Fruit fly (Drosophila melanogaster) whole organism, embryonic: ENCODE data around the gene Prp16.

Experiments used
- B-H2 ChIP-seq: fragments of 200-800 bp; sonication (Bioruptor generic); optimal IDR thresholded peaks from 2 replicates; lab custom pipeline; 2018; ENCODE audit warnings: missing biosample characterization, mild to moderate bottlenecking, missing genetic modification characterization
- CG11247 ChIP-seq: fragments of 200-800 bp; sonication (Bioruptor generic); IDR thresholded peaks from 2 replicates; pipeline ENCODE4 v1.3.6; 2022; ENCODE audit warnings: missing biosample characterization, missing genetic modification characterization
- CG11398 ChIP-seq: fragments of 200-800 bp; sonication (Bioruptor generic); optimal IDR thresholded peaks from 2 replicates; lab custom pipeline; 2016; ENCODE audit warnings: missing biosample characterization, missing genetic modification characterization
- CG13894 ChIP-seq: fragments of 200-800 bp; sonication (Bioruptor generic); optimal IDR thresholded peaks from 3 replicates; lab custom pipeline; 2018; ENCODE audit warnings: missing biosample characterization, mild to moderate bottlenecking, missing genetic modification characterization, moderate library complexity
- CG14050 ChIP-seq: fragments of 200-800 bp; sonication (Bioruptor generic); IDR thresholded peaks from 3 replicates; pipeline ENCODE4 v1.3.6; 2022; ENCODE audit warnings: missing biosample characterization, missing genetic modification characterization
- CG17328 ChIP-seq: fragments of 200-800 bp; sonication (Bioruptor generic); IDR thresholded peaks from 2 replicates; pipeline ENCODE4 v1.3.6; 2022; ENCODE audit warnings: missing biosample characterization, missing genetic modification characterization
- CG18262 ChIP-seq: fragments of 200-800 bp; optimal IDR thresholded peaks from 3 replicates; lab custom pipeline; 2019; ENCODE audit warnings: missing biosample characterization, mild to moderate bottlenecking, missing genetic modification characterization, moderate library complexity
- CG31388 ChIP-seq: fragments of 200-800 bp; sonication (Bioruptor generic); optimal IDR thresholded peaks from 2 replicates; lab custom pipeline; 2016; ENCODE audit warnings: missing biosample characterization, missing genetic modification characterization
- CG5180 ChIP-seq: fragments of 200-800 bp; sonication (Bioruptor generic); optimal IDR thresholded peaks from 3 replicates; lab custom pipeline; 2017; ENCODE audit warnings: missing biosample characterization, missing genetic modification characterization, mild to moderate bottlenecking, moderate library complexity, missing genetic modification reagents
- CG7372 ChIP-seq: fragments of 200-800 bp; sonication (Bioruptor generic); IDR thresholded peaks from 2 replicates; pipeline ENCODE4 v1.3.6; 2022; ENCODE audit warnings: missing biosample characterization, missing genetic modification characterization
- CG7745 ChIP-seq: fragments of 200-800 bp; sonication (Bioruptor generic); optimal IDR thresholded peaks from 2 replicates; lab custom pipeline; 2018; ENCODE audit warnings: missing biosample characterization, mild to moderate bottlenecking, missing genetic modification characterization, moderate library complexity
- CG8388 ChIP-seq: fragments of 200-800 bp; sonication (Bioruptor generic); optimal IDR thresholded peaks from 2 replicates; lab custom pipeline; 2019; ENCODE audit warnings: missing biosample characterization, mild to moderate bottlenecking, missing genetic modification characterization, moderate library complexity
- CG9817 ChIP-seq: fragments of 200-800 bp; sonication (Bioruptor generic); optimal IDR thresholded peaks from 2 replicates; lab custom pipeline; 2018; ENCODE audit warnings: missing biosample characterization, mild to moderate bottlenecking, missing genetic modification characterization, moderate library complexity
- CG9932 ChIP-seq: fragments of 200-800 bp; sonication (Bioruptor generic); IDR thresholded peaks from 2 replicates; pipeline ENCODE4 v1.3.6; 2022; ENCODE audit warnings: missing biosample characterization, missing genetic modification characterization
- CHES-1-like ChIP-seq: fragments of 200-800 bp; sonication (Bioruptor generic); optimal IDR thresholded peaks from 2 replicates; lab custom pipeline; 2016; ENCODE audit warnings: missing biosample characterization, missing genetic modification characterization
- Dad ChIP-seq: fragments of 200-800 bp; sonication (Bioruptor generic); optimal IDR thresholded peaks from 3 replicates; lab custom pipeline; 2016; ENCODE audit warnings: missing biosample characterization, missing genetic modification characterization
- Deaf1 ChIP-seq: fragments of 200-800 bp; optimal IDR thresholded peaks from 3 replicates; lab custom pipeline; 2019; ENCODE audit warnings: missing biosample characterization, mild to moderate bottlenecking, missing genetic modification characterization, moderate library complexity
- Dek ChIP-seq: fragments of 200-800 bp; sonication (Bioruptor generic); optimal IDR thresholded peaks from 3 replicates; lab custom pipeline; 2019; ENCODE audit warnings: missing biosample characterization, mild to moderate bottlenecking, missing genetic modification characterization, moderate library complexity
- HLH3B ChIP-seq: fragments of 200-800 bp; sonication (Bioruptor generic); IDR thresholded peaks from 2 replicates; pipeline ENCODE4 v1.3.6; 2022; ENCODE audit warnings: missing biosample characterization, missing genetic modification characterization
- Nf-YA ChIP-seq: fragments of 200-800 bp; sonication (Bioruptor generic); IDR thresholded peaks from 2 replicates; pipeline ENCODE4 v1.3.6; 2022; ENCODE audit warnings: missing biosample characterization, missing genetic modification characterization
- Xrp1 ChIP-seq: fragments of 200-800 bp; sonication (Bioruptor generic); IDR thresholded peaks from 2 replicates; pipeline ENCODE4 v1.3.6; 2022; ENCODE audit warnings: missing biosample characterization, missing genetic modification characterization
- az2 ChIP-seq: fragments of 200-800 bp; sonication (Bioruptor generic); optimal IDR thresholded peaks from 3 replicates; lab custom pipeline; 2016; ENCODE audit warnings: missing biosample characterization, missing genetic modification characterization
- bcd ChIP-seq: fragments of 200-800 bp; sonication (Bioruptor generic); optimal IDR thresholded peaks from 2 replicates; lab custom pipeline; 2017; ENCODE audit warnings: missing biosample characterization, mild to moderate bottlenecking, missing genetic modification characterization
- bsh ChIP-seq, 2 experiments: fragments of 200-800 bp; sonication (Bioruptor generic); optimal IDR thresholded peaks; 2 replicates each; lab custom pipeline; 2017 to 2018; ENCODE audit warnings: mild to moderate bottlenecking in 2 of 2, missing biosample characterization in 2 of 2, missing genetic modification characterization in 2 of 2, moderate library complexity in 1 of 2
- eyg ChIP-seq: fragments of 200-800 bp; sonication (Bioruptor generic); optimal IDR thresholded peaks from 3 replicates; lab custom pipeline; 2016; ENCODE audit warnings: missing biosample characterization, missing genetic modification characterization
- fd102C ChIP-seq: fragments of 200-800 bp; sonication (Bioruptor generic); optimal IDR thresholded peaks from 2 replicates; lab custom pipeline; 2018; ENCODE audit warnings: missing biosample characterization, mild to moderate bottlenecking, missing genetic modification characterization, moderate library complexity
- fd3F ChIP-seq: fragments of 200-800 bp; sonication (Bioruptor generic); optimal IDR thresholded peaks from 2 replicates; lab custom pipeline; 2018; ENCODE audit warnings: missing biosample characterization, mild to moderate bottlenecking, missing genetic modification characterization, moderate library complexity
- gsb-n ChIP-seq: fragments of 200-800 bp; sonication (Bioruptor generic); optimal IDR thresholded peaks from 3 replicates; lab custom pipeline; 2018; ENCODE audit warnings: missing biosample characterization, mild to moderate bottlenecking, missing genetic modification characterization
- hb ChIP-seq: fragments of 200-800 bp; sonication (Bioruptor generic); IDR thresholded peaks from 3 replicates; pipeline ENCODE4 v1.3.6; 2022; ENCODE audit warnings: missing biosample characterization, missing genetic modification characterization; ENCODE audit not compliant: partially characterized antibody
- kay ChIP-seq: fragments of 200-800 bp; sonication (Bioruptor generic); optimal IDR thresholded peaks from 2 replicates; lab custom pipeline; 2016; ENCODE audit warnings: missing biosample characterization, missing genetic modification characterization
- luna ChIP-seq: fragments of 200-800 bp; sonication (Bioruptor generic); optimal IDR thresholded peaks from 2 replicates; lab custom pipeline; 2016; ENCODE audit warnings: missing biosample characterization, missing genetic modification characterization
- nmo ChIP-seq: fragments of 200-800 bp; sonication (Bioruptor generic); optimal IDR thresholded peaks from 2 replicates; lab custom pipeline; 2018; ENCODE audit warnings: missing biosample characterization, mild to moderate bottlenecking, missing genetic modification characterization, moderate library complexity
- scrt ChIP-seq: fragments of 200-800 bp; sonication (Bioruptor generic); optimal IDR thresholded peaks from 2 replicates; lab custom pipeline; 2018; ENCODE audit warnings: missing biosample characterization, mild to moderate bottlenecking, missing genetic modification characterization, moderate library complexity
- slp2 ChIP-seq: fragments of 200-800 bp; sonication (Bioruptor generic); optimal IDR thresholded peaks from 2 replicates; lab custom pipeline; 2016; ENCODE audit warnings: missing biosample characterization, missing genetic modification characterization
- sob ChIP-seq: fragments of 200-800 bp; sonication (Bioruptor generic); IDR thresholded peaks from 2 replicates; pipeline ENCODE4 v1.3.6; 2022; ENCODE audit warnings: missing biosample characterization, missing genetic modification characterization
- stwl ChIP-seq: fragments of 200-800 bp; sonication (Bioruptor generic); optimal IDR thresholded peaks from 3 replicates; lab custom pipeline; 2018; ENCODE audit warnings: missing biosample characterization, mild to moderate bottlenecking, missing genetic modification characterization, moderate library complexity
- tgo ChIP-seq: fragments of 200-800 bp; sonication (Bioruptor generic); IDR thresholded peaks from 3 replicates; pipeline ENCODE4 v1.3.6; 2022; ENCODE audit warnings: missing biosample characterization, missing genetic modification characterization
- wek ChIP-seq: fragments of 200-800 bp; sonication (Bioruptor generic); optimal IDR thresholded peaks from 3 replicates; lab custom pipeline; 2018; ENCODE audit warnings: missing biosample characterization, mild to moderate bottlenecking, missing genetic modification characterization, moderate library complexity

The Prp16 gene

DNA sequence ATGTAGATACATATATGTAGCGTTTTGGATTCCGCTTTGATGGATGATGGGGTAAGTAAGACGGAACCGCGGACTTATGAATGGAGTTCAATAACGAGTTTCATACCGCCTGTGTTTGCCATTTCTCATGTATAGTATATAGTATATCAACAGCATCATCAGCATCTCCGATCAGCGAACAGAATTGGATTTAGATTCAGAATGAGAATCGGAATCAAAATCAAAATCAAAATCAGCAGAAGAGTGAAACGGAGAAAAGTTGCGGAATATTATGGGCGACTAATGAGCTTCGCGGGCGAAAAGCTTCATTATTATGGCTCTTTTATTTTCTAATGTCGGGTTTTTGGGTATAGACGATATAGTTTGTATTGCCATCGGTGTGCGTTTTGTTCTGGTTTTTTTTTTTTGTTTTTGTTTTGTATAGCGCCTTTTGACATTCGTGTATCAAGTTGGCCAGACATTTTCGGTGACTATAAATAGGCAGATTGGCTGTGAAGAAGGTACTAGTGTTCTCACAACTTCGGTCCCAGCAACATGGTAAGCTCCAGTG, 17.0 kb upstream of the Prp16 start, which contains the start of gene CG32603:
TSS of gene CG32603 (plus strand) at position 500 of the 550 bp plus-strand sequence.
- TF ChIP-seq CG18262 (no peak), bsh (GFP tag; optimal IDR thresholded peaks at IDR 0.05; lab: Kevin White, UChicago) (no peak), gsb-n (no peak), kay (GFP tag; lab: Kevin White, UChicago) (no peak), CG13894 (tag; lab: Kevin White, UChicago) (peak; percentile 96), fd102C (GFP tag; lab: Kevin White, UChicago) (no peak)

dm6 chrX:14186953-14187352, 14.2 kb upstream of the Prp16 start, which contains the start of gene CG12481:
Gene CG12481, plus strand, starts transcription at chrX:14187253.
- TF ChIP-seq CG17328 (GFP tag; lab: Robert Waterston, UW) (no peak), tgo (GFP tag; lab: Robert Waterston, UW) (no peak), CG11247 (no peak), CG14050 (GFP tag; lab: Robert Waterston, UW) (no peak), sob (GFP tag; lab: Robert Waterston, UW) (no peak), B-H2 (GFP tag; lab: Kevin White, UChicago) (no peak), CG7372 (GFP tag; lab: Robert Waterston, UW) (no peak), CG9817 (tag; lab: Kevin White, UChicago) (no peak)

DNA sequence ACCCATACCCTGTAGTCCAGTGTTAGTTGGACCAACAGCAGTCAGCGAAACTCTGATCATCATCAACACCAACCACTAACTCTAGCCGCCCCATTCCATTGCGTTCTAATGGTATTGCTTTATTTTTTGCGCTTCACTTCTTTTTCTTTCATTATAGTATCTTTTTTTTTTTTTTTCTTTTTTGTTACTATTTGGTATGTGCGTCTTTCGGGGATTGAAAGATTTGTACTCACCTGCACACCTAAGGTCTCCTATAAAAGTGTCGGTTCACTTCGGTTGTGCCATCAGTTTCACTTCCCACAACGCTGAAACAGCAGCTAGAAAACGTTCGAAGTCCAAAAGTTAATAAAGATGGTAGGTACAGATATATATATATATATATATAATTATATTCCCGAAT, 11.9 kb upstream of the Prp16 start, which contains the start of gene CG11585:
TSS of gene CG11585 (plus strand) at position 301 of the 400 bp plus-strand sequence.
- TF ChIP-seq CHES-1-like (GFP tag; lab: Kevin White, UChicago) (no peak), hb (no peak), bcd (GFP tag; lab: Kevin White, UChicago) (no peak), slp2 (GFP tag; lab: Kevin White, UChicago) (no peak), stwl (tag; lab: Kevin White, UChicago) (no peak), CG5180 (no peak), CG7745 (tag; lab: Kevin White, UChicago) (no peak), Dad (no peak), HLH3B (GFP tag; lab: Robert Waterston, UW) (no peak), Nf-YA (GFP tag; lab: Robert Waterston, UW) (no peak), eyg (GFP tag; lab: Kevin White, UChicago) (no peak), scrt (GFP tag; lab: Kevin White, UChicago) (no peak), CG9932 (GFP tag; lab: Robert Waterston, UW) (no peak), az2 (GFP tag; lab: Kevin White, UChicago) (no peak)

dm6 chrX:14191918-14192317, 9.2 kb upstream of the Prp16 start, which contains the start of gene CG13403:
Gene CG13403, minus strand, starts transcription at chrX:14192018.
- TF ChIP-seq Xrp1 (GFP tag; lab: Robert Waterston, UW) (no peak), nmo (GFP tag; lab: Kevin White, UChicago) (no peak), fd3F (GFP tag; lab: Kevin White, UChicago) (no peak), luna (GFP tag; lab: Kevin White, UChicago) (no peak), CG8388 (no peak), CG11398 (GFP tag; lab: Kevin White, UChicago) (no peak), Dek (tag; lab: Kevin White, UChicago) (no peak), Deaf1 (tag; lab: Kevin White, UChicago) (no peak), CG31388 (GFP tag; lab: Kevin White, UChicago) (no peak), wek (GFP tag; lab: Kevin White, UChicago) (no peak)
